Worm (Caenorhabditis elegans) whole organism, L2 larva: ENCODE measurements around the gene msrp-7.

Experiments
- ZK546.5 ChIP-seq: sonication (generic microtip); optimal IDR thresholded peaks from 2 replicates; lab custom pipeline; 2017; ENCODE audit warnings: missing biosample characterization, missing genetic modification characterization
- ceh-82 ChIP-seq: fragments of 150-350 bp; optimal IDR thresholded peaks from 2 replicates; lab custom pipeline; 2014; ENCODE audit warnings: missing biosample characterization, missing genetic modification characterization
- crh-2 ChIP-seq: sonication (generic microtip); optimal IDR thresholded peaks from 2 replicates; lab custom pipeline; 2017; ENCODE audit warnings: missing biosample characterization, missing genetic modification characterization
- nhr-11 ChIP-seq: fragments of 150-350 bp; optimal IDR thresholded peaks from 2 replicates; lab custom pipeline; 2014; ENCODE audit warnings: missing biosample characterization, missing genetic modification characterization
- nhr-6 ChIP-seq: fragments of 150-350 bp; optimal IDR thresholded peaks from 2 replicates; lab custom pipeline; 2014; ENCODE audit warnings: missing biosample characterization, missing genetic modification characterization
- skn-1 ChIP-seq: sonication (generic microtip); optimal IDR thresholded peaks from 2 replicates; lab custom pipeline; 2017; ENCODE audit warnings: missing biosample characterization, missing genetic modification characterization
- unc-55 ChIP-seq: fragments of 150-350 bp; sonication (generic microtip); optimal IDR thresholded peaks from 3 replicates; lab custom pipeline; 2014; ENCODE audit warnings: missing biosample characterization, missing genetic modification reagents, missing genetic modification characterization

ce11 chrII:10852880-10853279 lies 42.1 kb downstream of the msrp-7 start:
- TF ChIP-seq skn-1 (tag; lab: Kevin White, UChicago) (no peak), nhr-6 (tag; lab: Kevin White, UChicago) (no peak), nhr-11 (tag; lab: Kevin White, UChicago) (no peak), ZK546.5 (tag; lab: Kevin White, UChicago) (no peak), unc-55 (GFP tag; lab: Kevin White, UChicago) (no peak), crh-2 (tag; lab: Kevin White, UChicago) (no peak), ceh-82 (tag; lab: Kevin White, UChicago) (no peak)
